Worm (Caenorhabditis elegans) whole organism, mixed stage, embryonic: ENCODE results near the gene vamp-7.

Experiments used
- M03D4.4 ChIP-seq: sonication (generic microtip); optimal IDR thresholded peaks from 2 replicates; lab custom pipeline; 2017; ENCODE audit warnings: mild to moderate bottlenecking, missing genetic modification characterization, missing compliant biosample characterization
- bed-3 ChIP-seq: fragments of 200-800 bp; sonication (Bioruptor generic); optimal IDR thresholded peaks from 3 replicates; lab custom pipeline; 2018; ENCODE audit warnings: mild to moderate bottlenecking, missing genetic modification characterization, moderate library complexity, missing compliant biosample characterization
- blmp-1 ChIP-seq: fragments of 150-350 bp; optimal IDR thresholded peaks from 2 replicates; lab custom pipeline; 2014; ENCODE audit warnings: missing biosample characterization, missing genetic modification characterization
- ceh-39 ChIP-seq: fragments of 150-350 bp; optimal IDR thresholded peaks from 2 replicates; lab custom pipeline; 2014; ENCODE audit warnings: missing biosample characterization, missing genetic modification characterization
- ceh-43 ChIP-seq: fragments of 200-800 bp; sonication (Bioruptor generic); optimal IDR thresholded peaks from 2 replicates; lab custom pipeline; 2018; ENCODE audit warnings: mild to moderate bottlenecking, missing genetic modification characterization, moderate library complexity, missing compliant biosample characterization
- ceh-83 ChIP-seq: fragments of 200-800 bp; sonication (Bioruptor generic); optimal IDR thresholded peaks from 2 replicates; lab custom pipeline; 2018; ENCODE audit warnings: mild to moderate bottlenecking, missing genetic modification characterization, missing compliant biosample characterization
- ces-1 ChIP-seq: fragments of 150-350 bp; optimal IDR thresholded peaks from 2 replicates; lab custom pipeline; 2014; ENCODE audit warnings: missing biosample characterization, missing genetic modification reagents, missing genetic modification characterization
- cnd-1 ChIP-seq: fragments of 200-800 bp; sonication (Bioruptor generic); optimal IDR thresholded peaks from 2 replicates; lab custom pipeline; 2018; ENCODE audit warnings: mild to moderate bottlenecking, missing genetic modification characterization, missing compliant biosample characterization
- drap-1 ChIP-seq: fragments of 200-800 bp; sonication (Bioruptor generic); optimal IDR thresholded peaks from 3 replicates; lab custom pipeline; 2018; ENCODE audit warnings: mild to moderate bottlenecking, missing genetic modification characterization, missing compliant biosample characterization
- elt-1 ChIP-seq: sonication (generic microtip); optimal IDR thresholded peaks from 2 replicates; lab custom pipeline; 2017; ENCODE audit warnings: missing genetic modification characterization, mild to moderate bottlenecking, missing compliant biosample characterization, antibody characterized with exemption, moderate library complexity, borderline replicate concordance; ENCODE audit not compliant: insufficient read depth
- elt-3 ChIP-seq: fragments of 150-350 bp; optimal IDR thresholded peaks from 2 replicates; lab custom pipeline; 2014; ENCODE audit warnings: missing biosample characterization, missing genetic modification characterization
- flh-1 ChIP-seq: fragments of 200-800 bp; sonication (Bioruptor generic); optimal IDR thresholded peaks from 2 replicates; lab custom pipeline; 2018; ENCODE audit warnings: mild to moderate bottlenecking, missing genetic modification characterization, moderate library complexity, missing compliant biosample characterization
- ham-2 ChIP-seq: fragments of 200-800 bp; sonication (Bioruptor generic); optimal IDR thresholded peaks from 2 replicates; lab custom pipeline; 2018; ENCODE audit warnings: mild to moderate bottlenecking, missing genetic modification characterization, missing compliant biosample characterization
- hlh-1 ChIP-seq: fragments of 150-350 bp; optimal IDR thresholded peaks from 2 replicates; lab custom pipeline; 2014; ENCODE audit warnings: missing biosample characterization, missing genetic modification reagents, missing genetic modification characterization
- lin-13 ChIP-seq: fragments of 150-350 bp; optimal IDR thresholded peaks from 2 replicates; lab custom pipeline; 2014; ENCODE audit warnings: missing biosample characterization, missing genetic modification characterization
- lin-32 ChIP-seq: fragments of 200-800 bp; sonication (Bioruptor generic); optimal IDR thresholded peaks from 2 replicates; lab custom pipeline; 2018; ENCODE audit warnings: mild to moderate bottlenecking, missing genetic modification characterization, missing compliant biosample characterization
- lsy-2 ChIP-seq: fragments of 150-350 bp; optimal IDR thresholded peaks from 2 replicates; lab custom pipeline; 2014; ENCODE audit warnings: missing biosample characterization, missing genetic modification characterization
- mab-5 ChIP-seq: fragments of 150-350 bp; optimal IDR thresholded peaks from 2 replicates; lab custom pipeline; 2014; ENCODE audit warnings: missing biosample characterization, missing genetic modification characterization
- mep-1 ChIP-seq: fragments of 150-350 bp; optimal IDR thresholded peaks from 2 replicates; lab custom pipeline; 2017; ENCODE audit warnings: missing biosample characterization, missing genetic modification reagents, missing genetic modification characterization, inconsistent platforms
- mls-2 ChIP-seq: sonication (generic microtip); optimal IDR thresholded peaks from 2 replicates; lab custom pipeline; 2016; ENCODE audit warnings: mild to moderate bottlenecking, missing genetic modification characterization, moderate library complexity, missing compliant biosample characterization
- nhr-12 ChIP-seq: fragments of 150-350 bp; optimal IDR thresholded peaks from 2 replicates; lab custom pipeline; 2014; ENCODE audit warnings: missing biosample characterization, missing genetic modification characterization
- nhr-2 ChIP-seq: fragments of 150-350 bp; optimal IDR thresholded peaks from 2 replicates; lab custom pipeline; 2014; ENCODE audit warnings: missing biosample characterization, missing genetic modification characterization
- nhr-237 ChIP-seq: fragments of 150-350 bp; optimal IDR thresholded peaks from 2 replicates; lab custom pipeline; 2014; ENCODE audit warnings: missing biosample characterization, missing genetic modification characterization
- nhr-28 ChIP-seq: fragments of 150-350 bp; optimal IDR thresholded peaks from 2 replicates; lab custom pipeline; 2014; ENCODE audit warnings: missing biosample characterization, missing genetic modification characterization
- nhr-76 ChIP-seq: sonication (generic microtip); optimal IDR thresholded peaks from 2 replicates; lab custom pipeline; 2017; ENCODE audit warnings: missing biosample characterization, missing genetic modification characterization
- pha-4 ChIP-seq: fragments of 150-350 bp; optimal IDR thresholded peaks from 2 replicates; lab custom pipeline; 2018; ENCODE audit warnings: missing biosample characterization, missing genetic modification reagents, missing genetic modification characterization
- sem-2 ChIP-seq: fragments of 200-800 bp; sonication (Bioruptor generic); optimal IDR thresholded peaks from 2 replicates; lab custom pipeline; 2018; ENCODE audit warnings: mild to moderate bottlenecking, missing genetic modification characterization, missing compliant biosample characterization
- snpc-4 ChIP-seq: fragments of 150-350 bp; optimal IDR thresholded peaks from 2 replicates; lab custom pipeline; 2014; ENCODE audit warnings: missing biosample characterization, missing genetic modification characterization
- sptf-1 ChIP-seq: sonication (generic microtip); optimal IDR thresholded peaks from 2 replicates; lab custom pipeline; 2017; ENCODE audit warnings: mild to moderate bottlenecking, missing genetic modification characterization, moderate library complexity, missing compliant biosample characterization
- tbx-8 ChIP-seq: fragments of 200-800 bp; sonication (Bioruptor generic); optimal IDR thresholded peaks from 2 replicates; lab custom pipeline; 2018; ENCODE audit warnings: mild to moderate bottlenecking, missing genetic modification characterization, moderate library complexity, missing compliant biosample characterization
- unc-120 ChIP-seq: sonication (generic microtip); optimal IDR thresholded peaks from 2 replicates; lab custom pipeline; 2017; ENCODE audit warnings: missing genetic modification characterization, missing compliant biosample characterization; ENCODE audit not compliant: poor library complexity, severe bottlenecking
- unc-39 ChIP-seq: fragments of 150-350 bp; optimal IDR thresholded peaks from 2 replicates; lab custom pipeline; 2014; ENCODE audit warnings: missing biosample characterization, missing genetic modification characterization
- unc-62 ChIP-seq: fragments of 150-350 bp; optimal IDR thresholded peaks from 2 replicates; lab custom pipeline; 2014; ENCODE audit warnings: missing biosample characterization, missing genetic modification reagents, missing genetic modification characterization
- zip-8 ChIP-seq: fragments of 150-350 bp; optimal IDR thresholded peaks from 2 replicates; lab custom pipeline; 2014; ENCODE audit warnings: missing biosample characterization, missing genetic modification characterization
- ztf-11 ChIP-seq: fragments of 150-350 bp; optimal IDR thresholded peaks from 2 replicates; lab custom pipeline; 2014; ENCODE audit warnings: missing biosample characterization, missing genetic modification characterization

vamp-7 gene

ce11 chrIV:2573122-2573521 is 34.7 kb upstream of the vamp-7 start:
- TF ChIP-seq nhr-12 (tag; lab: Kevin White, UChicago) (no peak), nhr-237 (tag; lab: Kevin White, UChicago) (no peak), ceh-39 (no peak), pha-4 (tag; lab: Kevin White, UChicago) (no peak), unc-120 (no peak), mab-5 (tag; lab: Kevin White, UChicago) (no peak), drap-1 (GFP tag; lab: Kevin White, UChicago) (no peak), nhr-76 (tag; lab: Kevin White, UChicago) (no peak), sptf-1 (tag; lab: Kevin White, UChicago) (no peak), zip-8 (tag; lab: Kevin White, UChicago) (no peak), mep-1 (tag; lab: Kevin White, UChicago) (no peak), ceh-83 (GFP tag; lab: Kevin White, UChicago) (no peak), blmp-1 (tag; lab: Kevin White, UChicago) (no peak), ztf-11 (tag; lab: Kevin White, UChicago) (no peak), cnd-1 (tag; lab: Kevin White, UChicago) (no peak), lsy-2 (no peak), M03D4.4 (no peak), bed-3 (GFP tag; lab: Kevin White, UChicago) (no peak), mls-2 (tag; lab: Kevin White, UChicago) (no peak)

- no peak for TF ChIP-seq lsy-2
- no peak for TF ChIP-seq ham-2
- TF ChIP-seq ces-1: no peak
- no peak for TF ChIP-seq mep-1 (tag; lab: Kevin White, UChicago)
- TF ChIP-seq cnd-1 (tag; lab: Kevin White, UChicago): no peak
- no peak for TF ChIP-seq nhr-76 (tag; lab: Kevin White, UChicago)
- no peak for TF ChIP-seq mab-5 (tag; lab: Kevin White, UChicago)
- no peak for TF ChIP-seq lin-13
- no peak for TF ChIP-seq unc-120
- TF ChIP-seq ceh-39: no peak
- no peak for TF ChIP-seq lin-32 (GFP tag; lab: Kevin White, UChicago)
- no peak for TF ChIP-seq sem-2 (GFP tag; lab: Kevin White, UChicago)
- TF ChIP-seq tbx-8: no peak
- no peak for TF ChIP-seq unc-62
- no peak for TF ChIP-seq elt-3 (tag; lab: Kevin White, UChicago)
Observed at ce11 chrIV:2581483-2581882, 26.4 kb upstream of the vamp-7 start, which contains the start of gene nhr-242. TSS of gene nhr-242 (minus strand) at chrIV:2581583.

- TF ChIP-seq elt-1 (tag; lab: Kevin White, UChicago): no peak
- TF ChIP-seq unc-39 (tag; lab: Kevin White, UChicago): no peak
- TF ChIP-seq nhr-237 (tag; lab: Kevin White, UChicago): no peak
- TF ChIP-seq ztf-11 (tag; lab: Kevin White, UChicago): no peak
- TF ChIP-seq zip-8 (tag; lab: Kevin White, UChicago): no peak
- TF ChIP-seq ceh-39: no peak
- TF ChIP-seq sem-2 (GFP tag; lab: Kevin White, UChicago): no peak
- no peak for TF ChIP-seq snpc-4 (tag; lab: Kevin White, UChicago)
- no peak for TF ChIP-seq unc-120
- TF ChIP-seq nhr-28 (tag; lab: Kevin White, UChicago): no peak
- no peak for TF ChIP-seq lin-13
- no peak for TF ChIP-seq ham-2
- no peak for TF ChIP-seq flh-1
- TF ChIP-seq nhr-2 (tag; lab: Kevin White, UChicago): no peak
- no peak for TF ChIP-seq mls-2 (tag; lab: Kevin White, UChicago)
Observed at ce11 chrIV:2597417-2597816, 10.4 kb upstream of the vamp-7 start, which contains the start of gene Y69A2AR.47. TSS of gene Y69A2AR.47 (plus strand) at chrIV:2597717.

ce11 chrIV:2599634-2600033 is 8.2 kb upstream of the vamp-7 start:
- TF ChIP-seq unc-62 (peak; percentile 67), lin-13 (peak; percentile 10), elt-1 (tag; lab: Kevin White, UChicago) (no peak), ceh-43 (GFP tag; lab: Kevin White, UChicago) (no peak), nhr-76 (tag; lab: Kevin White, UChicago) (no peak), sptf-1 (tag; lab: Kevin White, UChicago) (peak; percentile 27), snpc-4 (tag; lab: Kevin White, UChicago) (no peak), sem-2 (GFP tag; lab: Kevin White, UChicago) (no peak), nhr-12 (tag; lab: Kevin White, UChicago) (no peak), ces-1 (peak; percentile 70), lin-32 (GFP tag; lab: Kevin White, UChicago) (no peak), lsy-2 (peak; percentile 40), cnd-1 (tag; lab: Kevin White, UChicago) (peak; percentile 5), hlh-1 (tag; lab: Kevin White, UChicago) (peak; percentile 79), mab-5 (tag; lab: Kevin White, UChicago) (peak; percentile 48), ceh-83 (GFP tag; lab: Kevin White, UChicago) (no peak), elt-3 (tag; lab: Kevin White, UChicago) (no peak), pha-4 (tag; lab: Kevin White, UChicago) (peak; percentile 81), nhr-237 (tag; lab: Kevin White, UChicago) (peak; percentile 14), drap-1 (GFP tag; lab: Kevin White, UChicago) (no peak), blmp-1 (tag; lab: Kevin White, UChicago) (no peak), ztf-11 (tag; lab: Kevin White, UChicago) (no peak), ham-2 (no peak), M03D4.4 (no peak), zip-8 (tag; lab: Kevin White, UChicago) (no peak), unc-120 (peak; percentile 53), nhr-28 (tag; lab: Kevin White, UChicago) (no peak), mep-1 (tag; lab: Kevin White, UChicago) (peak; percentile 83), nhr-2 (tag; lab: Kevin White, UChicago) (peak; percentile 8), flh-1 (no peak), mls-2 (tag; lab: Kevin White, UChicago) (peak; percentile 45), bed-3 (GFP tag; lab: Kevin White, UChicago) (no peak), tbx-8 (no peak), ceh-39 (peak; percentile 78), unc-39 (tag; lab: Kevin White, UChicago) (no peak)
